Fruit fly (Drosophila melanogaster): ENCODE results near the gene CG13907.

Gene CG13907

dm6 chr3L:837552-838187 lies 44.1 kb downstream of the CG13907 start, which contains the start of the genes CG13901 and CG13887 (continued):
- TF ChIP-seq pita (GFP tag; optimal IDR thresholded peaks at IDR 0.05) (no peak), CG8765 (GFP tag; IDR thresholded peaks at IDR 0.05) (peak; percentile 54), tap (tag; optimal IDR thresholded peaks at IDR 0.05) (peak; percentile 66), CG2202 (tag; optimal IDR thresholded peaks at IDR 0.05) (peak; percentile 78), Hr78 (GFP tag; optimal IDR thresholded peaks at IDR 0.05) (no peak), so (GFP tag; IDR thresholded peaks at IDR 0.05) (peak; percentile 84; the same call in 2 of the 3 replicates), ci (GFP tag; IDR thresholded peaks at IDR 0.05) (peak; percentile 86), maf-S (GFP tag; optimal IDR thresholded peaks at IDR 0.05) (peak; percentile 92), BtbVII (GFP tag; optimal IDR thresholded peaks at IDR 0.05) (peak; percentile 67), CG10979 (tag; optimal IDR thresholded peaks at IDR 0.05) (peak; percentile 87), CG12299 (tag; optimal IDR thresholded peaks at IDR 0.05) (peak; percentile 87), CG10209 (GFP tag; optimal IDR thresholded peaks at IDR 0.05) (peak; percentile 89), CG3838 (GFP tag; optimal IDR thresholded peaks at IDR 0.05) (peak; percentile 63), CG11085 (GFP tag; IDR thresholded peaks at IDR 0.05) (peak; percentile 73), Bgb (GFP tag; IDR thresholded peaks at IDR 0.05; ENCODE audit: partially characterized antibody) (no peak), her (GFP tag; optimal IDR thresholded peaks at IDR 0.05) (peak; percentile 76), CG12769 (tag; optimal IDR thresholded peaks at IDR 0.05) (peak; percentile 92), dmrt11E (tag; optimal IDR thresholded peaks at IDR 0.05) (peak; percentile 86), chinmo (GFP tag; IDR thresholded peaks at IDR 0.05; ENCODE audit: partially characterized antibody) (no peak), tup (GFP tag; optimal IDR thresholded peaks at IDR 0.05) (peak; percentile 82), CG31388 (GFP tag; optimal IDR thresholded peaks at IDR 0.05) (peak; percentile 62), CkIIα-i1 (GFP tag; IDR thresholded peaks at IDR 0.05) (no peak), mam (GFP tag; optimal IDR thresholded peaks at IDR 0.05) (peak; percentile 96), wdn (GFP tag; IDR thresholded peaks at IDR 0.05) (peak; percentile 79), CG18011 (GFP tag; optimal IDR thresholded peaks at IDR 0.05) (peak; percentile 87), chif (GFP tag; optimal IDR thresholded peaks at IDR 0.05) (peak; percentile 86 to 92), wek (GFP tag; optimal IDR thresholded peaks at IDR 0.05) (peak; percentile 48), CG7745 (tag; optimal IDR thresholded peaks at IDR 0.05) (no peak), CG12236 (GFP tag; optimal IDR thresholded peaks at IDR 0.05) (peak; percentile 75), Dip2 (GFP tag; IDR thresholded peaks at IDR 0.05) (no peak), Side (GFP tag; optimal IDR thresholded peaks at IDR 0.05) (peak; percentile 92), CG2120 (GFP tag; optimal IDR thresholded peaks at IDR 0.05) (peak; percentile 97), twi (tag; optimal IDR thresholded peaks at IDR 0.05) (peak; percentile 83), Dp (GFP tag; optimal IDR thresholded peaks at IDR 0.05) (peak; percentile 70), CG9932 (GFP tag; IDR thresholded peaks at IDR 0.05) (peak; percentile 95), CG13287 (GFP tag; IDR thresholded peaks at IDR 0.05; ENCODE audit: partially characterized antibody) (peak; percentile 76), CG6813 (GFP tag; optimal IDR thresholded peaks at IDR 0.05) (peak; percentile 75), CG32772 (GFP tag; IDR thresholded peaks at IDR 0.05) (peak; percentile 83), CG18262 (tag; optimal IDR thresholded peaks at IDR 0.05) (peak; percentile 88), CG7928 (GFP tag; optimal IDR thresholded peaks at IDR 0.05) (peak; percentile 68), unc-4 (GFP tag; IDR thresholded peaks at IDR 0.05; ENCODE audit: partially characterized antibody) (no peak), ham (GFP tag; IDR thresholded peaks at IDR 0.05) (peak; percentile 76), Pdp1 (GFP tag; optimal IDR thresholded peaks at IDR 0.05) (peak; percentile 84 to 95), dimm (GFP tag; IDR thresholded peaks at IDR 0.05) (peak; percentile 61; the same call in 1 of the 2 replicates), CG6854 (GFP tag; optimal IDR thresholded peaks at IDR 0.05) (peak; percentile 70), CTCF (GFP tag; optimal IDR thresholded peaks at IDR 0.05) (peak; percentile 54), ab (GFP tag; optimal IDR thresholded peaks at IDR 0.05) (peak; percentile 55), ase (GFP tag; IDR thresholded peaks at IDR 0.05) (peak; percentile 82), ems (GFP tag; optimal IDR thresholded peaks at IDR 0.05) (peak; percentile 91), CG12219 (GFP tag; optimal IDR thresholded peaks at IDR 0.05) (peak; percentile 79)
